Fruit fly (Drosophila melanogaster): ENCODE data around the gene SNCF.

The SNCF gene

DNA sequence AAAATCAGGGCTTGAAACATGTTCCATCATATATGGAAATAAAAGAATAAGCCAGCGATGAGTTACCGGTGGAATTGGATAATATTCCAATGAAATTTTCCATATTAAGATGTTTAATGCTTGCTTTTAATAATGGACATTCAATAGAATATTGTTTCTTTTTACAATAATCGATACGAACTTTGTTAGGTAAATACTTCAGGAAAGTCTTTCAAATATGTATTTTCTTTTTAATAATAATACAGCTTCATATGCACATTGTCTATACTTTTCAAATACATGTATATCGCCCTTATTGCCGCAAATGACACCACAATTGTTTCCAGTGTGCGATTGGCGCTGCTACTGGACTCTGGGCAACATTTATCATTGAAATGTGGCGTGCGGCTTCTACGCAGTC lies 28.5 kb downstream of the SNCF start (continued):
- peak; percentile 25 for TF ChIP-seq CG11762 (GFP tag; optimal IDR thresholded peaks at IDR 0.05; ENCODE audit: insufficient read depth)
- no peak for TF ChIP-seq CG16779 (tag; optimal IDR thresholded peaks at IDR 0.05)
- peak; percentile 34 to 42 for TF ChIP-seq ss (GFP tag; optimal IDR thresholded peaks at IDR 0.05)
- peak; percentile 42 for TF ChIP-seq Sox15 (GFP tag; optimal IDR thresholded peaks at IDR 0.05)
- TF ChIP-seq OdsH (GFP tag; optimal IDR thresholded peaks at IDR 0.05), result peak; percentile 51
- peak; percentile 34 for TF ChIP-seq cyc (GFP tag; optimal IDR thresholded peaks at IDR 0.05)
- peak; percentile 50 for TF ChIP-seq achi (GFP tag; optimal IDR thresholded peaks at IDR 0.05)

DNA sequence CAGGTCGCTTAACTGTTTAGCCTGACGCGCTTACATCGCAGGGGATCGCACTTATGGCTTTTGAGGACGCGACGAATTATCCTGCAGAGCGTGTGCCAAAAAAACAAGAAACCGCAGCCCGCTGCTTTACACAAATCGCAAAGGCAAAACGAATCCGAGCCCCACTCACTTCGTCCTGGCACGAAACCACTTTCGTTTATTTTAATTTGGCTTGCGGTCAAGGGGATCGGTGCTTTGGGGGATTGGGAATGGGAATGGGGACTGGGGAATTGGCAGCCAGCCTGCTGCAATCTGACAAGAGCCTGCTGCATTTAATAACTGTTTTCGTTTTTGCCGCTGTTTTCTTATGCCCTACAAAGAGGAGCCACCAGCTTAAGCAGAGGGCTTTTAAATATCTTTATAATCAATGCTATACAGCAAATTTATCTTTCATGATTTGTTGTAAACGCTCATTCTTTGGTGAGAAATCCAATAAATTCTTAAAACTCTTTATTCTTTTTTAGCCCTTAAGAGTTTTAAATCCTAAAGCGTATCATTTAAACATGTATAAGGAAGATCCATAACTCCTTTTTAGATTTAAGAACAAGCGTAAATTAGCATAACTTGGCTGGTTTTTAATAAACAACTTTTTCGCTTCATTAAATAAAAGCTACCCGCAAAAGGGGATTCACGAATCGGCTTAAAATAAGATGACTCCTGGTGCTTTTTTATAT lies 31.6 kb downstream of the SNCF start:
- TF ChIP-seq CG15336 (GFP tag; IDR thresholded peaks at IDR 0.05) (no peak), CG9139 (GFP tag; optimal IDR thresholded peaks at IDR 0.05) (no peak), CG11762 (GFP tag; optimal IDR thresholded peaks at IDR 0.05; ENCODE audit: insufficient read depth) (no peak), CG10631 (GFP tag; optimal IDR thresholded peaks at IDR 0.05) (peak; percentile 18), fd59A (GFP tag; optimal IDR thresholded peaks at IDR 0.05) (peak; percentile 22), CG1621 (tag; optimal IDR thresholded peaks at IDR 0.05) (no peak), CG8319 (GFP tag; optimal IDR thresholded peaks at IDR 0.05) (no peak), Gug (GFP tag; IDR thresholded peaks at IDR 0.05) (no peak), dsx (GFP tag; optimal IDR thresholded peaks at IDR 0.05; ENCODE audit: poor library complexity, severe bottlenecking) (no peak), Lpt (GFP tag; optimal IDR thresholded peaks at IDR 0.05) (no peak), Hr38 (GFP tag; optimal IDR thresholded peaks at IDR 0.05) (no peak), CG3919 (GFP tag; optimal IDR thresholded peaks at IDR 0.05) (peak; percentile 50), CG4318 (GFP tag; optimal IDR thresholded peaks at IDR 0.05) (no peak), OdsH (GFP tag; optimal IDR thresholded peaks at IDR 0.05) (peak; percentile 32), Hr4 (GFP tag; optimal IDR thresholded peaks at IDR 0.05) (no peak), CG6808 (GFP tag; optimal IDR thresholded peaks at IDR 0.05) (peak; percentile 39), Eip93F (GFP tag; optimal IDR thresholded peaks at IDR 0.05) (no peak), Smox (GFP tag; optimal IDR thresholded peaks at IDR 0.05) (peak; percentile 67), CG32006 (GFP tag; optimal IDR thresholded peaks at IDR 0.05) (no peak), CG10669 (GFP tag; optimal IDR thresholded peaks at IDR 0.05) (peak; percentile 25), cyc (GFP tag; optimal IDR thresholded peaks at IDR 0.05) (peak; percentile 48), eg (GFP tag; IDR thresholded peaks at IDR 0.05) (no peak), CG16779 (tag; optimal IDR thresholded peaks at IDR 0.05) (no peak), CG34406 (GFP tag; optimal IDR thresholded peaks at IDR 0.05) (peak; percentile 41), dac (GFP tag; optimal IDR thresholded peaks at IDR 0.05) (no peak), vri (GFP tag; optimal IDR thresholded peaks at IDR 0.05) (no peak), pdm3 (GFP tag; optimal IDR thresholded peaks at IDR 0.05) (peak; percentile 43), CG8119 (GFP tag; IDR thresholded peaks at IDR 0.05) (no peak), net (GFP tag; optimal IDR thresholded peaks at IDR 0.05) (peak; percentile 17), CG11902 (GFP tag; optimal IDR thresholded peaks at IDR 0.05) (peak; percentile 34), Sox14 (GFP tag; optimal IDR thresholded peaks at IDR 0.05) (peak; percentile 35), spab (GFP tag; optimal IDR thresholded peaks at IDR 0.05) (peak; percentile 44), Eip78C (GFP tag) (peak; percentile 87), CG8632 (GFP tag; optimal IDR thresholded peaks at IDR 0.05) (peak; percentile 29), Ets96B (tag; optimal IDR thresholded peaks at IDR 0.05) (peak; percentile 27), Hr39 (GFP tag; optimal IDR thresholded peaks at IDR 0.05) (peak; percentile 50), Eip75B (GFP tag; optimal IDR thresholded peaks at IDR 0.05) (peak; percentile 49), CG31627 (GFP tag; optimal IDR thresholded peaks at IDR 0.05) (peak; percentile 66), Blimp-1 (GFP tag; optimal IDR thresholded peaks at IDR 0.05) (peak; percentile 94), achi (GFP tag; optimal IDR thresholded peaks at IDR 0.05) (peak; percentile 15), CG3032 (tag; optimal IDR thresholded peaks at IDR 0.05) (peak; percentile 43), CG11294 (GFP tag; IDR thresholded peaks at IDR 0.05) (no peak), svp (GFP tag) (peak; percentile 75), salr (GFP tag; optimal IDR thresholded peaks at IDR 0.05) (no peak), fkh (GFP tag; optimal IDR thresholded peaks at IDR 0.05) (no peak), fd85E (GFP tag; optimal IDR thresholded peaks at IDR 0.05) (no peak)
